Worm (Caenorhabditis elegans) whole organism, early embryonic: ENCODE data around the gene swm-1.

Experiments used
- B0310.2 ChIP-seq: sonication (generic microtip); optimal IDR thresholded peaks from 2 replicates; lab custom pipeline; 2016; ENCODE audit warnings: mild to moderate bottlenecking, missing genetic modification characterization, missing compliant biosample characterization
- F13C5.2 ChIP-seq: sonication (generic microtip); optimal IDR thresholded peaks from 2 replicates; lab custom pipeline; 2017; ENCODE audit warnings: mild to moderate bottlenecking, missing genetic modification characterization, inconsistent platforms, missing compliant biosample characterization
- aly-1 ChIP-seq: sonication (generic microtip); optimal IDR thresholded peaks from 2 replicates; lab custom pipeline; 2016; ENCODE audit warnings: missing genetic modification characterization, missing compliant biosample characterization
- ama-1 ChIP-seq: fragments of 150-350 bp; optimal IDR thresholded peaks from 2 replicates; lab custom pipeline; 2014
- ceh-13 ChIP-seq: fragments of 200-800 bp; sonication (Bioruptor generic); optimal IDR thresholded peaks from 2 replicates; lab custom pipeline; 2018; ENCODE audit warnings: mild to moderate bottlenecking, missing genetic modification characterization, missing compliant biosample characterization
- ceh-36 ChIP-seq: sonication (generic microtip); optimal IDR thresholded peaks from 2 replicates; lab custom pipeline; 2016; ENCODE audit warnings: missing genetic modification characterization, inconsistent platforms, missing compliant biosample characterization
- ets-7 ChIP-seq: sonication (generic microtip); optimal IDR thresholded peaks from 2 replicates; lab custom pipeline; 2016; ENCODE audit warnings: missing genotype, missing genetic modification characterization, missing compliant biosample characterization
- flt-1 ChIP-seq: fragments of 200-800 bp; sonication (Bioruptor generic); IDR thresholded peaks from 2 replicates; pipeline ENCODE4 v1.3.6; 2022; ENCODE audit warnings: missing genetic modification characterization, missing compliant biosample characterization
- hmbx-1 ChIP-seq: sonication (generic microtip); optimal IDR thresholded peaks from 2 replicates; lab custom pipeline; 2016; ENCODE audit warnings: mild to moderate bottlenecking, missing genetic modification characterization, missing compliant biosample characterization
- hmg-4 ChIP-seq: fragments of 200-800 bp; sonication (Bioruptor generic); optimal IDR thresholded peaks from 2 replicates; lab custom pipeline; 2018; ENCODE audit warnings: mild to moderate bottlenecking, missing genetic modification characterization, missing compliant biosample characterization
- hnd-1 ChIP-seq: sonication (generic microtip); optimal IDR thresholded peaks from 2 replicates; lab custom pipeline; 2016; ENCODE audit warnings: missing genetic modification characterization, missing compliant biosample characterization
- pes-1 ChIP-seq: fragments of 200-800 bp; sonication (Bioruptor generic); IDR thresholded peaks from 2 replicates; pipeline ENCODE4 v1.3.6; 2022; ENCODE audit warnings: missing genetic modification reagents, missing genetic modification characterization, missing compliant biosample characterization
- scrt-1 ChIP-seq: fragments of 200-800 bp; sonication (Bioruptor generic); IDR thresholded peaks from 2 replicates; pipeline ENCODE4 v1.3.6; 2022; ENCODE audit warnings: missing genetic modification characterization, missing compliant biosample characterization
- sea-1 ChIP-seq: fragments of 200-800 bp; sonication (Bioruptor generic); conservative IDR thresholded peaks from 2 replicates; pipeline ENCODE4 v1.3.6; 2022; ENCODE audit warnings: missing genetic modification characterization, missing compliant biosample characterization
- tbx-11 ChIP-seq: fragments of 200-800 bp; sonication (Bioruptor generic); IDR thresholded peaks from 2 replicates; pipeline ENCODE4 v1.3.6; 2022; ENCODE audit warnings: missing genetic modification characterization, missing compliant biosample characterization
- tbx-37 ChIP-seq: fragments of 200-800 bp; sonication (Bioruptor generic); conservative IDR thresholded peaks from 2 replicates; pipeline ENCODE4 v1.3.6; 2022; ENCODE audit warnings: missing genetic modification reagents, missing genetic modification characterization, missing compliant biosample characterization

swm-1 gene

DNA sequence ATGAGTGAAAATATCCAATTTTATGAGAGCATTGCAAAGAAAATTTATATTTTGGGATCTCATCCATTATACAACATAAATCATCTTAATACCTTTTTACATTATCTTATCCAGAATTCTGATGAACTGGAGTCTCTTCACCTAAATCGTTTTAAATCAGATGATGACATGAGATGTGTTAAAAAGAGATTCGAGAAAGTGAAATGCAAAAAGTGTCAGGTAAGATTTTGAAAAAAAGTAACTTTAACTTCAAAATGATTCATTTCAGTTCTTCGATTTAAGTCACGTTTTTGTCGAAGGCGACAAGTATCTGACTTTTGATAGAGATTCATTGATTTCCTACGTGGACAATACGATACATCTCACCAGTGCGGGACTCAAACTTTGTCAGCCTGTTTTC lies 35.8 kb downstream of the swm-1 start:
- TF ChIP-seq ceh-13 (GFP tag; lab: Kevin White, UChicago): no peak
- no peak for TF ChIP-seq hmbx-1 (tag; lab: Kevin White, UChicago)
- no peak for TF ChIP-seq B0310.2 (tag; lab: Kevin White, UChicago)
- no peak for TF ChIP-seq scrt-1 (GFP tag; lab: Robert Waterston, UW)
- TF ChIP-seq pes-1 (GFP tag; lab: Robert Waterston, UW): no peak
- no peak for TF ChIP-seq hnd-1
- TF ChIP-seq ets-7: no peak
- TF ChIP-seq ceh-36 (tag; lab: Kevin White, UChicago): no peak
- TF ChIP-seq aly-1 (tag; lab: Kevin White, UChicago): no peak
- TF ChIP-seq F13C5.2 (tag; lab: Kevin White, UChicago): no peak
- TF ChIP-seq tbx-11 (GFP tag; lab: Robert Waterston, UW): no peak
- no peak for TF ChIP-seq sea-1 (GFP tag; lab: Robert Waterston, UW)
- TF ChIP-seq tbx-37 (GFP tag; lab: Robert Waterston, UW): no peak
- TF ChIP-seq hmg-4 (GFP tag; lab: Kevin White, UChicago): no peak
- no peak for TF ChIP-seq flt-1 (GFP tag; lab: Robert Waterston, UW)

DNA sequence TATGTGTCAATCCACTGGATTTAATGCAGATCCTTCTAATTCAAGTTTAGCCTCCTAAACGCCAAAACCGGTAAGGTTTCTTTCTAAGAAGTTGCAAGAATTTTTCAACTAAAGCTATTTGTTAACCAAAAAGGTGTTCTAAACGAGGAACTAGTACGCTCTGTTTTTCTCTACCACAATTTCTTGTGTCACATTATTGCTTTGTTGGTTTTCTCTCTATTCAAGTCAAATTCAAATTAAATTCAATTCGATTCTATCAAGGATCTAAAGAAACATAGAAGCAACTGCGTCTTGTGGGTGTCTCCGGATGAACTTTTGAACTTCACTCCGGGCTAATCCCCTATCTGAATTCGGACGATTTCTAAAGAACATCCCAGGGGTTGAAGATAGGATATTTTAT lies 38.2 kb downstream of the swm-1 start, which contains the start of gene oac-40:
Gene oac-40 (plus strand): TSS at position 301 of the 400 bp plus-strand sequence.
- no peak for TF ChIP-seq flt-1 (GFP tag; lab: Robert Waterston, UW)
- TF ChIP-seq ceh-36 (tag; lab: Kevin White, UChicago): no peak
- TF ChIP-seq pes-1 (GFP tag; lab: Robert Waterston, UW): no peak
- TF ChIP-seq hmbx-1 (tag; lab: Kevin White, UChicago): no peak
- no peak for TF ChIP-seq B0310.2 (tag; lab: Kevin White, UChicago)
- no peak for TF ChIP-seq tbx-37 (GFP tag; lab: Robert Waterston, UW)
- TF ChIP-seq ama-1 (lab: Kevin White, UChicago): no peak
- no peak for TF ChIP-seq hnd-1

DNA sequence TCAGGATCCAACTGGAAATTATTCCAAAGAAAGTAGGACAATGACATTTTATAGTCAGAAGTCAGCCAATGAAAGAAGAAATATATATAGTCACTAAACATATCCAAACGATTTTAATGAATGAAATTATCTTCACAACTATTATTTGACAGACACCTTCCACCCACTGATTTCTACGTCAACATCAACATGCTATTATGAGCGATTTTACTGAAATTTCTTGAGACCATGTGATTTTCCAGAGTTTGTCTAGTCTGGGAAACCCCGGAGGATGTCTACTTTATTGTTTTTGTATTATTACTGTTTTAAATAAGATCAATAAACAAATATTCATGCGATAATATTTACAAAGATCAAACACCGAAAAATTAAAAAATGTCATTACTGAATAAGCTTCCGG lies 39.1 kb downstream of the swm-1 start, which contains the start of gene srt-18:
Gene srt-18 (minus strand): TSS at position 101 of the 400 bp plus-strand sequence.
- TF ChIP-seq F13C5.2 (tag; lab: Kevin White, UChicago) (no peak), ama-1 (lab: Kevin White, UChicago) (no peak), hmbx-1 (tag; lab: Kevin White, UChicago) (no peak), scrt-1 (GFP tag; lab: Robert Waterston, UW) (no peak), sea-1 (GFP tag; lab: Robert Waterston, UW) (no peak)

DNA sequence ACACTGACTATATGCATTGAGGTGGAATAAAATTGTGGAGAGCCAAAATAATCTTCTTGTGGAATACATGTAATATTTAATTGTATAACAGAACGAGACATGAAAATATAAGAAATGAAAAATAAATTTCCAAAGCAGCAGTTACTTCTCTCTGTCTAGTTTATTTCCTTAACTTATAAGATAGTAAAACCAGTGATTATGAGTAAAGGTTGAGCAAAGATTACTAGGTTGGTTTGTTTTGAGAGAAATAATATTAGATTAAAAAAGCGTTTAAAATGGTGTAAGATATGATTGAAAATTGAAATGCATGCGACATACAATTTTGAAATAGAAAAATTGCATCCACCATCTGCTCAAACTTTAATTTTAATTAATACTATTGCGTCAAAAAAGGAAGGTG lies 40.9 kb downstream of the swm-1 start, which contains the start of gene srh-201:
Gene srh-201 (minus strand): TSS at position 101 of the 400 bp plus-strand sequence.
- no peak for TF ChIP-seq tbx-37 (GFP tag; lab: Robert Waterston, UW)
- no peak for TF ChIP-seq ets-7
- no peak for TF ChIP-seq scrt-1 (GFP tag; lab: Robert Waterston, UW)
- TF ChIP-seq hmbx-1 (tag; lab: Kevin White, UChicago): no peak

DNA sequence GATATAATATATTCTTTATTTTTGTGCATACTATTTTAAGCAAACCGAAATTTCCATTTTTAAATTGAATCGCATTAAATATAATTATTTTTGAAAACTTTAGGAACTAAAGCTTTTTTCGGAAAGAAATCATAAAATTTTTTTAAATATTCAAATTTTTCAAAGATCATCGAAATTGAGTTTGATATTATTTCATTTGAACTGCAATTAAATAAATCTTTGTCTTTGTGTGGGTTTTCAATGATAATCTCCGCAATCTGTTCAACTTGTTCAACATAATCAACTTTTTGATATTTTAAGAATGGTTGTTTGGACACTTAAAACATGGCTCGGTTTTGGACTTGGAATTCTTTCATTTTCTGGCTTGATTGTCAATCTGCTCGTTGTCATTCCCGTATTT lies 45.5 kb downstream of the swm-1 start, which contains the start of gene srx-2:
Gene srx-2 (plus strand): TSS at position 301 of the 400 bp plus-strand sequence.
- no peak for TF ChIP-seq flt-1 (GFP tag; lab: Robert Waterston, UW)

DNA sequence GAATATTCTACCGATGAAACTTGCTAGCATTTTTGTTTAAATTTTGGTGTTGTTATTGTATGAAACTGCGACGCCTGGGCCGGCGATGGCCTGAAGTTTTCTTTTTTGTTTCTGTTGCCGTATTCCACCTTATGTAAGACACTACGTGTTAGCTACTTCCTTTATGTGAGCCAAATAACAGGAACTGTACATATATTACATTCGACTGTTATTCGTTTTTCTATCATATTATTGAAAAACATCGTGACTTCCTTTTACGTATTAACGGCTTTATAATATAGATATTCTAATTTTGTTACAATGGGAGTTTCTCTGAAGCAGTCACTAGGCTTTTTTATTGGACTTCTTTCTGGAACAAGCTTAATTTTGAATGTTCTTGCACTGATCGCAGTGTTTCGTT lies 49.4 kb downstream of the swm-1 start, which contains the start of gene srx-3:
Gene srx-3 (plus strand): TSS at position 301 of the 400 bp plus-strand sequence.
- TF ChIP-seq flt-1 (GFP tag; lab: Robert Waterston, UW): no peak
